Worm (Caenorhabditis elegans) whole organism, late embryonic: ENCODE measurements around the gene B0336.13.

Experiments used
- C38D4.7 ChIP-seq: fragments of 200-800 bp; sonication (Bioruptor generic); optimal IDR thresholded peaks from 2 replicates; lab custom pipeline; 2018; ENCODE audit warnings: mild to moderate bottlenecking, missing genetic modification characterization, moderate library complexity, missing compliant biosample characterization
- T23F11.4 ChIP-seq: fragments of 200-800 bp; sonication (Bioruptor generic); optimal IDR thresholded peaks from 2 replicates; lab custom pipeline; 2018; ENCODE audit warnings: mild to moderate bottlenecking, missing genetic modification characterization, missing compliant biosample characterization
- Y22D7AL.16 ChIP-seq: sonication (generic microtip); optimal IDR thresholded peaks from 2 replicates; lab custom pipeline; 2016; ENCODE audit warnings: missing genetic modification characterization, missing compliant biosample characterization
- ama-1 ChIP-seq: fragments of 150-350 bp; optimal IDR thresholded peaks from 2 replicates; lab custom pipeline; 2014
- ceh-14 ChIP-seq: sonication (generic microtip); optimal IDR thresholded peaks from 2 replicates; lab custom pipeline; 2016; ENCODE audit warnings: missing genotype, missing genetic modification characterization, missing compliant biosample characterization
- ceh-18 ChIP-seq: sonication (generic microtip); optimal IDR thresholded peaks from 2 replicates; lab custom pipeline; 2016; ENCODE audit warnings: missing genetic modification characterization, missing compliant biosample characterization
- ceh-2 ChIP-seq: sonication (generic microtip); optimal IDR thresholded peaks from 2 replicates; lab custom pipeline; 2016; ENCODE audit warnings: missing genotype, missing genetic modification characterization, missing compliant biosample characterization
- ceh-22 ChIP-seq: sonication (generic microtip); optimal IDR thresholded peaks from 2 replicates; lab custom pipeline; 2017; ENCODE audit warnings: missing biosample characterization, missing genetic modification characterization
- ceh-24 ChIP-seq: sonication (generic microtip); optimal IDR thresholded peaks from 2 replicates; lab custom pipeline; 2016; ENCODE audit warnings: mild to moderate bottlenecking, missing genetic modification characterization, missing compliant biosample characterization
- ceh-31 ChIP-seq: sonication (generic microtip); optimal IDR thresholded peaks from 2 replicates; lab custom pipeline; 2016; ENCODE audit warnings: missing genetic modification characterization, missing compliant biosample characterization
- ceh-34 ChIP-seq: sonication (generic microtip); optimal IDR thresholded peaks from 2 replicates; lab custom pipeline; 2016; ENCODE audit warnings: mild to moderate bottlenecking, missing genetic modification characterization, missing compliant biosample characterization
- ceh-9 ChIP-seq: sonication (generic microtip); optimal IDR thresholded peaks from 2 replicates; lab custom pipeline; 2016; ENCODE audit warnings: mild to moderate bottlenecking, missing genetic modification characterization, inconsistent platforms, missing compliant biosample characterization
- dmd-4 ChIP-seq: sonication (generic microtip); optimal IDR thresholded peaks from 2 replicates; lab custom pipeline; 2016; ENCODE audit warnings: borderline replicate concordance, missing genetic modification characterization, missing compliant biosample characterization
- elt-2 ChIP-seq: sonication (generic microtip); optimal IDR thresholded peaks from 2 replicates; lab custom pipeline; 2016; ENCODE audit warnings: missing genetic modification reagents, missing genetic modification characterization, missing compliant biosample characterization
- ets-4 ChIP-seq: sonication (generic microtip); optimal IDR thresholded peaks from 2 replicates; lab custom pipeline; 2016; ENCODE audit warnings: missing genetic modification characterization, missing compliant biosample characterization
- fax-1 ChIP-seq: sonication (generic microtip); optimal IDR thresholded peaks from 2 replicates; lab custom pipeline; 2016; ENCODE audit warnings: missing genotype, missing genetic modification characterization, missing compliant biosample characterization
- fkh-10 ChIP-seq: fragments of 150-350 bp; optimal IDR thresholded peaks from 2 replicates; lab custom pipeline; 2014; ENCODE audit warnings: missing biosample characterization, missing genetic modification reagents, missing genetic modification characterization
- fkh-6 ChIP-seq: sonication (generic microtip); optimal IDR thresholded peaks from 2 replicates; lab custom pipeline; 2016; ENCODE audit warnings: missing genetic modification characterization, missing compliant biosample characterization
- hlh-15 ChIP-seq: sonication (generic microtip); optimal IDR thresholded peaks from 2 replicates; lab custom pipeline; 2016; ENCODE audit warnings: missing genetic modification characterization, missing compliant biosample characterization
- madf-2 ChIP-seq: sonication (generic microtip); optimal IDR thresholded peaks from 2 replicates; lab custom pipeline; 2017; ENCODE audit warnings: missing genetic modification characterization, missing compliant biosample characterization
- nfya-1 ChIP-seq: sonication (generic microtip); optimal IDR thresholded peaks from 2 replicates; lab custom pipeline; 2017; ENCODE audit warnings: missing genetic modification characterization, mild to moderate bottlenecking, missing compliant biosample characterization, antibody characterized with exemption, moderate library complexity
- nhr-11 ChIP-seq: fragments of 150-350 bp; optimal IDR thresholded peaks from 2 replicates; lab custom pipeline; 2014; ENCODE audit warnings: missing biosample characterization, missing genetic modification characterization
- nhr-232 ChIP-seq: sonication (generic microtip); optimal IDR thresholded peaks from 2 replicates; lab custom pipeline; 2016; ENCODE audit warnings: missing genetic modification characterization, missing compliant biosample characterization
- npax-4 ChIP-seq: sonication (generic microtip); optimal IDR thresholded peaks from 2 replicates; lab custom pipeline; 2016; ENCODE audit warnings: missing genetic modification characterization, missing compliant biosample characterization
- pat-9 ChIP-seq: fragments of 200-800 bp; sonication (Bioruptor generic); optimal IDR thresholded peaks from 2 replicates; lab custom pipeline; 2018; ENCODE audit warnings: mild to moderate bottlenecking, missing genetic modification characterization, moderate library complexity, missing compliant biosample characterization
- ref-2 ChIP-seq: sonication (generic microtip); optimal IDR thresholded peaks from 2 replicates; lab custom pipeline; 2016; ENCODE audit warnings: missing genetic modification characterization, missing compliant biosample characterization
- syd-9 ChIP-seq: sonication (generic microtip); optimal IDR thresholded peaks from 2 replicates; lab custom pipeline; 2016; ENCODE audit warnings: mild to moderate bottlenecking, missing genetic modification characterization, moderate library complexity, missing compliant biosample characterization
- tbx-2 ChIP-seq: sonication (generic microtip); optimal IDR thresholded peaks from 2 replicates; lab custom pipeline; 2016; ENCODE audit warnings: missing genetic modification characterization, missing compliant biosample characterization
- ttx-3 ChIP-seq: sonication (generic microtip); optimal IDR thresholded peaks from 2 replicates; lab custom pipeline; 2016; ENCODE audit warnings: missing genetic modification reagents, missing genetic modification characterization, missing compliant biosample characterization
- unc-42 ChIP-seq: sonication (generic microtip); optimal IDR thresholded peaks from 2 replicates; lab custom pipeline; 2016; ENCODE audit warnings: missing genotype, missing genetic modification characterization, missing compliant biosample characterization
- zip-5 ChIP-seq: sonication (generic microtip); optimal IDR thresholded peaks from 2 replicates; lab custom pipeline; 2016; ENCODE audit warnings: missing genetic modification characterization, missing compliant biosample characterization

Gene B0336.13

DNA sequence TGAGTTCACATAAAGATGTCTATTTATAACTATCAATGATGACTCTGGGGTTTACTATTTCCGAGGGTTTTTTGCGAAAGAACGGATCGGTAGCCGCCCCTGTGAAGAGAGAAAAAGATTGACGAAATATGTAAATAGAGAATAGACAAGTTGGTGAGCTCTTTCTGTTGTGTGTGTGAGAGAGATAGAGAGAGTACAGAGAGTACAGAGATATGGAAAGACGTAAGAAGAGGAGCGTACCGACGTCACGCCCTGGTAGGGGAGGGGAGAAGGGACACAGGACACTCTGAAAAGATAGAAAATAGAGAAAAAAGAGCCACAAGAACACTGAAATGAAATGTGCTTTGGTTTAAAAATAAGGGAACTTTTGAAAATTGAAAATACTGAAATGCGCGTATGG, 5.6 kb upstream of the B0336.13 start:
- TF ChIP-seq Y22D7AL.16 (tag; lab: Kevin White, UChicago) = no peak
- peak; percentile 31 for TF ChIP-seq ceh-18
- peak; percentile 36 for TF ChIP-seq ets-4 (tag; lab: Kevin White, UChicago)
- peak; percentile 24 for TF ChIP-seq ceh-31 (tag; lab: Kevin White, UChicago)
- TF ChIP-seq fax-1 (tag; lab: Kevin White, UChicago) = no peak
- TF ChIP-seq tbx-2 (tag; lab: Kevin White, UChicago) = peak; percentile 50
- peak; percentile 32 for TF ChIP-seq nfya-1 (tag; lab: Kevin White, UChicago)
- TF ChIP-seq nhr-11 = no peak
- no peak for TF ChIP-seq hlh-15 (tag; lab: Kevin White, UChicago)
- TF ChIP-seq ceh-34 (tag; lab: Kevin White, UChicago) = peak; percentile 29
- peak; percentile 20 for TF ChIP-seq ceh-14
- peak; percentile 25 for TF ChIP-seq ceh-2 (tag; lab: Kevin White, UChicago)

DNA sequence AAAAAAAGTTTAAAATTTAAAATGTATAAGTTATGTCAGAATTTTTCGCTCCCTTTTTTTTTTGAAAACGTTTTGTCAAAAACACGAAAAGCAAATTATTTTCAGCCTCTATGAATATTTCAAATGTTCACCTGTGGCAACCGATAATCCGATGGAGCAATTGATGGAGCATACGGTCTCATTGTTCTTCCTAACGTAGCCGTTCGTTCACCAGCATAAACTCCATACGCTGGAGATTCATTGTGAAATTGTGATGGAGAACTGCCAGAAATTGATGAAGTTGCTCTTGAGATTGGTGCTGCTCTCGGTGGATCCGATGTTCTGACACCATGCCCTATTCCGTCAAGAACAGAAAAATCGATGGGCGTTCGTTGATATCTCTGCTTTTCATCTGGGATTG, 2.0 kb upstream of the B0336.13 start:
- no peak for TF ChIP-seq fkh-6 (tag; lab: Kevin White, UChicago)
- no peak for TF ChIP-seq madf-2 (tag; lab: Kevin White, UChicago)
- no peak for TF ChIP-seq ceh-18
- TF ChIP-seq pat-9 (tag; lab: Kevin White, UChicago) = no peak
- no peak for TF ChIP-seq unc-42 (tag; lab: Kevin White, UChicago)
- TF ChIP-seq nfya-1 (tag; lab: Kevin White, UChicago) = no peak
- TF ChIP-seq dmd-4 (tag; lab: Kevin White, UChicago) = no peak
- TF ChIP-seq ceh-22 (tag; lab: Kevin White, UChicago) = no peak
- no peak for TF ChIP-seq ttx-3 (tag; lab: Kevin White, UChicago)
- no peak for TF ChIP-seq zip-5 (tag; lab: Kevin White, UChicago)
- no peak for TF ChIP-seq elt-2 (tag; lab: Kevin White, UChicago)
- TF ChIP-seq fkh-10 (GFP tag; lab: Kevin White, UChicago) = no peak
- TF ChIP-seq fax-1 (tag; lab: Kevin White, UChicago) = no peak

DNA sequence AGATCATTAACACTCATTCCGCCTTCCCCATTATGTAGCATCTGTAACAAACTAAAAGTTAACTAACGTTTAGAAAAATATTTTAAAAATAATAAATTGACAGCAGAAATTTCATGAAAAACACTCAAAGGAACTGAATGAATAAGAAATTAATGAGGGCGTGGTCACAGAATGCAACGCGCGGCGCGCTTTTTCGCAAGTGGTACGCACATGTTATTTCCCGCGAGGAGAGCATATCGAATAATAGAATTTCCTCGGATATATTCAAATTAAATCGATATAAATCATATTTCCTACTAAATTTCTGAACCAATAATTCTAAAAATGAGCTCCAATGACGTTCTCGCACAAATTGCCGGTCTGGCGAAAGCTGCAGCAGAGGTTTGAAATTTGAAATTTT, 1.1 kb upstream of the B0336.13 start, which contains the start of the genes abi-1 and arle-14:
Gene abi-1 (minus strand): TSS at position 51 of the 400 bp plus-strand sequence.
Gene arle-14 (plus strand): TSS at position 217 of the 400 bp plus-strand sequence.
- TF ChIP-seq ceh-18 = no peak
- TF ChIP-seq unc-42 (tag; lab: Kevin White, UChicago) = peak; percentile 54
- peak; percentile 11 for TF ChIP-seq ets-4 (tag; lab: Kevin White, UChicago)
- TF ChIP-seq nfya-1 (tag; lab: Kevin White, UChicago) = peak; percentile 7
- no peak for TF ChIP-seq ama-1
- peak; percentile 19 for TF ChIP-seq ttx-3 (tag; lab: Kevin White, UChicago)
- TF ChIP-seq ceh-31 (tag; lab: Kevin White, UChicago) = peak; percentile 20
- TF ChIP-seq ref-2 (tag; lab: Kevin White, UChicago) = no peak

DNA sequence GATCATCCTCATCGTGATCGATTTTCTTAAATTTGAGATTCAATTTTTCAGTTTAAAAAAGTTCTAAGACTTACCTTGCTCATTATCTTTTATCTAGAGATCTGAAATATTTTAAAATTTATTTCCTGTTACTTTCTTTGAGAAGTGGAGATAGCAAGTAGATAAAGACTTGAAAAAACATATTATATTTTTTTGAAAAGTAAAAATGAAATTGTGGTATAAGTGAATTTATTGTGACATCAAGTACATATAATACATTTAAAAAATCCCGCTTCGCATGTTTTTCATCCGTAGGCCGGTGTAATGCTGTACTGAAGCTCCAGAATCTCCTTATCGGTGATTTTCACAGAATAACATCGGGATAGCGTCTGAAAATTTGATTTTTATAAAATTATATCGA, 3.4 kb downstream of the B0336.13 start, which contains the start of gene B0336.7:
Gene B0336.7 (minus strand): TSS at position 101 of the 400 bp plus-strand sequence.
- TF ChIP-seq elt-2 (tag; lab: Kevin White, UChicago) (no peak), ama-1 (no peak), C38D4.7 (GFP tag; lab: Kevin White, UChicago) (no peak), zip-5 (tag; lab: Kevin White, UChicago) (no peak), Y22D7AL.16 (tag; lab: Kevin White, UChicago) (no peak), syd-9 (tag; lab: Kevin White, UChicago) (no peak), fkh-10 (GFP tag; lab: Kevin White, UChicago) (no peak), T23F11.4 (GFP tag; lab: Kevin White, UChicago) (no peak), ceh-9 (tag; lab: Kevin White, UChicago) (no peak)

DNA sequence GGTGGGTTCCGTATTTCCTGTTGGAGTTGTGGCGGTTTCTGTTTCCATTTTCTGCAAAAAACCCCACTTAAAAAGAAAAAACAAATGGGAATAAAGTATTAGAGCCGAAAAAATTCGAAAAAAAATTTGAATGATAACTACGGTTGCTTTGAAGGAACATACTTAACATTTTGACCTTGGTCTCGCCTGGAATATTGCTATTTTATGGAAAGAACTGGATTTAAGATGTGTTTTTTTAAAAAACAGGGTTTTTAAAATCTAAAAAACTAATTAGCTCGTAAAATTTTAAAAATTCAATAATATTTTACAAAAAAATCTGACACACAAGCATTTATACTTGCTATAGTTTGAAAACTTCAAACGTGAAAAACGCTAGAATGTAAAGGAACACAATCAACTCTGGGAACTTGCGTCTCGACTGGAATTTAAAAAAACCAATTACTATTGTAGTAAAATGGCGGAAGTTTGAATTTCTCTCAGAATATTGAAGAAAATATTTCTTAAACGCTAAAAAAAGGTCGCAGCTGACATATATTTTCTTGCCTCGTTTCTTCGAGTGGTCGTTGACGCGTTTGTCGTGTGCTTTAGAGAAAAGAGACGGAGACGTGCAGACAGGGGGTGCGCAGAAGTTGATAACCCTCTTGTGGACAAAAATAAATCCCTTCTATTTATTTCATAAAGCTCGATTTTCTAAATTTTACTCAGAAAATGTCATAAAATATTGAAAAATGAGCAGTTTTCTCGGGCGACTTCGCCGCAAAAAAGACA, 4.3 kb downstream of the B0336.13 start, which contains the start of the genes lgg-3 and rgs-5:
Gene lgg-3 (minus strand): TSS at position 51 of the 768 bp plus-strand sequence.
Gene rgs-5 (plus strand): TSS at position 593 of the 768 bp plus-strand sequence.
- TF ChIP-seq tbx-2 (tag; lab: Kevin White, UChicago) (no peak), ceh-24 (no peak), ceh-34 (tag; lab: Kevin White, UChicago) (no peak), nhr-232 (no peak), fkh-6 (tag; lab: Kevin White, UChicago) (no peak), ceh-31 (tag; lab: Kevin White, UChicago) (no peak), unc-42 (tag; lab: Kevin White, UChicago) (peak; percentile 18), npax-4 (tag; lab: Kevin White, UChicago) (no peak), ceh-2 (tag; lab: Kevin White, UChicago) (no peak), ets-4 (tag; lab: Kevin White, UChicago) (peak; percentile 2), ceh-9 (tag; lab: Kevin White, UChicago) (no peak), nfya-1 (tag; lab: Kevin White, UChicago) (peak; percentile 21), fax-1 (tag; lab: Kevin White, UChicago) (no peak), nhr-11 (no peak)
